Fruit fly (Drosophila melanogaster) whole organism, embryonic: ENCODE data around the gene CG14147.
A peak's percentile ranks its signal among the peaks of the same experiment; 100 is the strongest.

Source experiments
- ATbp ChIP-seq: fragments of 200-800 bp; sonication (Bioruptor generic); optimal IDR thresholded peaks from 2 replicates; lab custom pipeline; 2017; ENCODE audit warnings: missing biosample characterization, mild to moderate bottlenecking, missing genetic modification characterization, missing genetic modification reagents
- Atf-2 ChIP-seq: fragments of 200-800 bp; sonication (Bioruptor generic); optimal IDR thresholded peaks from 2 replicates; lab custom pipeline; 2016; ENCODE audit warnings: missing biosample characterization, missing genetic modification characterization
- Blimp-1 ChIP-seq: fragments of 200-800 bp; sonication (Bioruptor generic); optimal IDR thresholded peaks from 3 replicates; lab custom pipeline; 2018; ENCODE audit warnings: missing biosample characterization, missing genetic modification characterization, mild to moderate bottlenecking, moderate library complexity, missing genetic modification reagents
- CG12071 ChIP-seq: fragments of 200-800 bp; sonication (Bioruptor generic); optimal IDR thresholded peaks from 3 replicates; lab custom pipeline; 2018; ENCODE audit warnings: missing biosample characterization, mild to moderate bottlenecking, missing genetic modification characterization
- CG13287 ChIP-seq: fragments of 200-800 bp; sonication (Bioruptor generic); IDR thresholded peaks from 2 replicates; pipeline ENCODE4 v1.3.6; 2022; ENCODE audit warnings: missing biosample characterization, missing genetic modification characterization; ENCODE audit not compliant: partially characterized antibody
- CG15269 ChIP-seq: fragments of 200-800 bp; sonication (Bioruptor generic); optimal IDR thresholded peaks from 2 replicates; lab custom pipeline; 2018; ENCODE audit warnings: missing biosample characterization, mild to moderate bottlenecking, missing genetic modification characterization, moderate library complexity
- CG17186 ChIP-seq: fragments of 200-800 bp; sonication (Bioruptor generic); optimal IDR thresholded peaks from 3 replicates; lab custom pipeline; 2017; ENCODE audit warnings: missing biosample characterization, missing genetic modification reagents, missing genetic modification characterization
- CG17385 ChIP-seq: fragments of 200-800 bp; sonication (Bioruptor generic); optimal IDR thresholded peaks from 3 replicates; lab custom pipeline; 2018; ENCODE audit warnings: missing biosample characterization, mild to moderate bottlenecking, missing genetic modification characterization
- CG1792 ChIP-seq: fragments of 200-800 bp; sonication (Bioruptor generic); optimal IDR thresholded peaks from 2 replicates; lab custom pipeline; 2016; ENCODE audit warnings: missing biosample characterization, missing genetic modification characterization
- CG18011 ChIP-seq: fragments of 200-800 bp; sonication (Bioruptor generic); optimal IDR thresholded peaks from 2 replicates; lab custom pipeline; 2017; ENCODE audit warnings: missing biosample characterization, missing genetic modification characterization, mild to moderate bottlenecking, moderate library complexity, missing genotype
- CG32532 ChIP-seq: fragments of 200-800 bp; sonication (Bioruptor generic); IDR thresholded peaks from 2 replicates; pipeline ENCODE4 v1.3.6; 2022; ENCODE audit warnings: missing biosample characterization, missing genetic modification characterization
- CG3281 ChIP-seq: fragments of 200-800 bp; sonication (Bioruptor generic); optimal IDR thresholded peaks from 3 replicates; lab custom pipeline; 2017; ENCODE audit warnings: missing biosample characterization, mild to moderate bottlenecking, missing genetic modification characterization
- CG3995 ChIP-seq: fragments of 200-800 bp; sonication (Bioruptor generic); optimal IDR thresholded peaks from 3 replicates; lab custom pipeline; 2016; ENCODE audit warnings: missing biosample characterization, missing genetic modification characterization
- CG4360 ChIP-seq: fragments of 200-800 bp; sonication (Bioruptor generic); IDR thresholded peaks from 2 replicates; pipeline ENCODE4 v1.3.6; 2022; ENCODE audit warnings: missing biosample characterization, missing genetic modification characterization
- CG4424 ChIP-seq: fragments of 200-800 bp; sonication (Bioruptor generic); optimal IDR thresholded peaks from 3 replicates; lab custom pipeline; 2016; ENCODE audit warnings: missing biosample characterization, missing genetic modification characterization
- CG4617 ChIP-seq: fragments of 200-800 bp; sonication (Bioruptor generic); optimal IDR thresholded peaks from 3 replicates; lab custom pipeline; 2016; ENCODE audit warnings: missing biosample characterization, missing genetic modification characterization, borderline replicate concordance
- CG4820 ChIP-seq: fragments of 200-800 bp; sonication (Bioruptor generic); optimal IDR thresholded peaks from 3 replicates; lab custom pipeline; 2016; ENCODE audit warnings: missing biosample characterization, missing genetic modification characterization
- CG8359 ChIP-seq: fragments of 200-800 bp; sonication (Bioruptor generic); optimal IDR thresholded peaks from 2 replicates; lab custom pipeline; 2017; ENCODE audit warnings: missing biosample characterization, mild to moderate bottlenecking, missing genetic modification characterization, borderline replicate concordance
- CG9437 ChIP-seq: fragments of 200-800 bp; sonication (Bioruptor generic); optimal IDR thresholded peaks from 2 replicates; lab custom pipeline; 2018; ENCODE audit warnings: missing biosample characterization, mild to moderate bottlenecking, missing genetic modification characterization
- Dek ChIP-seq: fragments of 200-800 bp; sonication (Bioruptor generic); optimal IDR thresholded peaks from 3 replicates; lab custom pipeline; 2019; ENCODE audit warnings: missing biosample characterization, mild to moderate bottlenecking, missing genetic modification characterization, moderate library complexity
- Dll ChIP-seq: fragments of 200-800 bp; sonication (Bioruptor generic); IDR thresholded peaks from 4 replicates; pipeline ENCODE4 v1.3.6; 2022; ENCODE audit warnings: missing biosample characterization, missing genetic modification characterization; ENCODE audit not compliant: partially characterized antibody
- E2f2 ChIP-seq: fragments of 200-800 bp; sonication (Bioruptor generic); IDR thresholded peaks from 2 replicates; pipeline ENCODE4 v1.3.6; 2022; ENCODE audit warnings: missing biosample characterization, missing genetic modification characterization
- Eip74EF ChIP-seq, 2 experiments: fragments of 200-800 bp in 1 of 2; fragments of >200 bp in 1 of 2; sonication (Bioruptor generic) in 1 of 2; optimal IDR thresholded peaks; 2 replicates each; lab custom pipeline; 2017 to 2019; ENCODE audit warnings: missing biosample characterization in 2 of 2, missing genetic modification characterization in 2 of 2, mild to moderate bottlenecking in 1 of 2, moderate library complexity in 1 of 2
- HLH4C ChIP-seq: fragments of 200-800 bp; sonication (Bioruptor generic); IDR thresholded peaks from 3 replicates; pipeline ENCODE4 v1.3.6; 2022; ENCODE audit warnings: missing biosample characterization, missing genetic modification characterization; ENCODE audit not compliant: partially characterized antibody
- HmgD ChIP-seq: fragments of 200-800 bp; sonication (Bioruptor generic); optimal IDR thresholded peaks from 3 replicates; lab custom pipeline; 2016; ENCODE audit warnings: missing biosample characterization, missing genetic modification characterization
- MBD-R2 ChIP-seq: fragments of 200-800 bp; sonication (Bioruptor generic); IDR thresholded peaks from 2 replicates; pipeline ENCODE4 v1.3.6; 2022; ENCODE audit warnings: missing biosample characterization, missing genetic modification characterization
- Mad ChIP-seq: fragments of 200-800 bp; sonication (Bioruptor generic); optimal IDR thresholded peaks from 2 replicates; lab custom pipeline; 2016; ENCODE audit warnings: missing biosample characterization, missing genetic modification characterization
- Meics ChIP-seq: fragments of 200-800 bp; sonication (Bioruptor generic); optimal IDR thresholded peaks from 2 replicates; lab custom pipeline; 2017; ENCODE audit warnings: missing biosample characterization, mild to moderate bottlenecking, missing genetic modification characterization
- PHDP ChIP-seq: fragments of 200-800 bp; sonication (Bioruptor generic); optimal IDR thresholded peaks from 3 replicates; lab custom pipeline; 2018; ENCODE audit warnings: missing biosample characterization, mild to moderate bottlenecking, missing genetic modification characterization, moderate library complexity
- Rfx ChIP-seq: fragments of 200-800 bp; sonication (Bioruptor generic); IDR thresholded peaks from 2 replicates; pipeline ENCODE4 v1.3.6; 2022; ENCODE audit warnings: missing biosample characterization, missing genetic modification characterization
- Side ChIP-seq: fragments of 200-800 bp; sonication (Bioruptor generic); optimal IDR thresholded peaks from 2 replicates; lab custom pipeline; 2016; ENCODE audit warnings: missing biosample characterization, missing genetic modification characterization
- Six4 ChIP-seq: fragments of 200-800 bp; sonication (Bioruptor generic); optimal IDR thresholded peaks from 2 replicates; lab custom pipeline; 2016; ENCODE audit warnings: missing biosample characterization, missing genetic modification characterization
- ci ChIP-seq: fragments of 200-800 bp; sonication (Bioruptor generic); IDR thresholded peaks from 3 replicates; pipeline ENCODE4 v1.3.6; 2022; ENCODE audit warnings: missing biosample characterization, missing genetic modification characterization
- corto ChIP-seq: fragments of 200-800 bp; sonication (Bioruptor generic); optimal IDR thresholded peaks from 2 replicates; lab custom pipeline; 2016; ENCODE audit warnings: missing biosample characterization, mild to moderate bottlenecking, missing genetic modification characterization, moderate library complexity
- danr ChIP-seq: fragments of 200-800 bp; sonication (Bioruptor generic); IDR thresholded peaks from 2 replicates; pipeline ENCODE4 v1.3.6; 2022; ENCODE audit warnings: missing biosample characterization, missing genetic modification characterization
- dati ChIP-seq: fragments of 200-800 bp; sonication (Bioruptor generic); IDR thresholded peaks from 2 replicates; pipeline ENCODE4 v1.3.6; 2022; ENCODE audit warnings: missing biosample characterization, missing genetic modification characterization
- dpn ChIP-seq, 2 experiments: fragments of 200-800 bp; sonication (Bioruptor generic); optimal IDR thresholded peaks; 3 replicates each; lab custom pipeline; 2016; ENCODE audit warnings: missing biosample characterization in 2 of 2, missing genetic modification characterization in 2 of 2
- ewg ChIP-seq: fragments of 200-800 bp; sonication (Bioruptor generic); optimal IDR thresholded peaks from 3 replicates; lab custom pipeline; 2017; ENCODE audit warnings: mild to moderate bottlenecking, missing biosample characterization, missing genetic modification reagents, missing genetic modification characterization
- eyg ChIP-seq: fragments of 200-800 bp; sonication (Bioruptor generic); optimal IDR thresholded peaks from 3 replicates; lab custom pipeline; 2016; ENCODE audit warnings: missing biosample characterization, missing genetic modification characterization
- ftz-f1 ChIP-seq: fragments of 200-800 bp; sonication (Bioruptor generic); optimal IDR thresholded peaks from 2 replicates; lab custom pipeline; 2016; ENCODE audit warnings: missing biosample characterization, missing genetic modification characterization
- hbn ChIP-seq: fragments of 200-800 bp; sonication (Bioruptor generic); IDR thresholded peaks from 2 replicates; pipeline ENCODE4 v1.3.6; 2022; ENCODE audit warnings: missing biosample characterization, missing genetic modification characterization; ENCODE audit not compliant: partially characterized antibody
- mam ChIP-seq: fragments of 200-800 bp; sonication (Bioruptor generic); optimal IDR thresholded peaks from 3 replicates; lab custom pipeline; 2016; ENCODE audit warnings: missing biosample characterization, missing genetic modification characterization
- pros ChIP-seq: fragments of 200-800 bp; sonication (Bioruptor generic); optimal IDR thresholded peaks from 3 replicates; lab custom pipeline; 2019; ENCODE audit warnings: missing biosample characterization, mild to moderate bottlenecking, missing genetic modification characterization, moderate library complexity
- repo ChIP-seq: fragments of 200-800 bp; sonication (Bioruptor generic); optimal IDR thresholded peaks from 2 replicates; lab custom pipeline; 2016; ENCODE audit warnings: missing biosample characterization, missing genetic modification characterization
- rib ChIP-seq: fragments of 200-800 bp; sonication (Bioruptor generic); IDR thresholded peaks from 2 replicates; pipeline ENCODE4 v1.3.6; 2022; ENCODE audit warnings: missing biosample characterization, missing genetic modification characterization
- salm ChIP-seq: fragments of 200-800 bp; sonication (Bioruptor generic); optimal IDR thresholded peaks from 2 replicates; lab custom pipeline; 2018; ENCODE audit warnings: missing biosample characterization, mild to moderate bottlenecking, missing genetic modification characterization
- sens ChIP-seq: fragments of 200-800 bp; sonication (Bioruptor generic); peaks from one replicate; lab custom pipeline; 2016; ENCODE audit warnings: missing biosample characterization, missing genetic modification characterization
- sisA ChIP-seq: fragments of 200-800 bp; sonication (Bioruptor generic); IDR thresholded peaks from 2 replicates; pipeline ENCODE4 v1.3.6; 2022; ENCODE audit warnings: missing biosample characterization, missing genetic modification characterization
- sob ChIP-seq: fragments of 200-800 bp; sonication (Bioruptor generic); IDR thresholded peaks from 2 replicates; pipeline ENCODE4 v1.3.6; 2022; ENCODE audit warnings: missing biosample characterization, missing genetic modification characterization
- tll ChIP-seq, 2 experiments: fragments of 200-800 bp in 1 of 2; fragments of >200 bp in 1 of 2; sonication (Bioruptor generic) in 1 of 2; optimal IDR thresholded peaks; 2 replicates each; lab custom pipeline; 2017 to 2019; ENCODE audit warnings: missing biosample characterization in 2 of 2, missing genetic modification characterization in 2 of 2, mild to moderate bottlenecking in 1 of 2, moderate library complexity in 1 of 2

The CG14147 gene

dm6 chr3L:11010410-11010827 is 38.0 kb downstream of the CG14147 start (continued):
- TF ChIP-seq pros (GFP tag; lab: Kevin White, UChicago), result peak; percentile 64
- TF ChIP-seq Dek (tag; lab: Kevin White, UChicago), result no peak
- TF ChIP-seq CG32532 (GFP tag; lab: Robert Waterston, UW), result peak; percentile 53; the same call in 1 of the 2 replicates
- TF ChIP-seq danr (GFP tag; lab: Robert Waterston, UW), result no peak
- no peak for TF ChIP-seq Six4 (GFP tag; lab: Kevin White, UChicago)
- peak; percentile 53; the same call in 1 of the 2 replicates for TF ChIP-seq rib (GFP tag; lab: Robert Waterston, UW)
- TF ChIP-seq CG8359, result no peak
- TF ChIP-seq CG15269 (tag; lab: Kevin White, UChicago), result no peak
- TF ChIP-seq hbn (GFP tag; lab: Robert Waterston, UW), result peak; percentile 45; the same call in 1 of the 2 replicates
- TF ChIP-seq Eip74EF (GFP tag; optimal IDR thresholded peaks at IDR 0.05; lab: Kevin White, UChicago), result peak in 1 of 2 experiments; percentile 76
- TF ChIP-seq CG4820 (GFP tag; lab: Kevin White, UChicago), result no peak
- 0 out of 2 replicates have a peak, but pooled peaks have one; percentile 28 for TF ChIP-seq MBD-R2 (GFP tag; lab: Robert Waterston, UW)
- TF ChIP-seq CG17186 (GFP tag; lab: Kevin White, UChicago), result no peak
- TF ChIP-seq CG9437 (GFP tag; lab: Kevin White, UChicago), result peak; percentile 9
- TF ChIP-seq HLH4C (GFP tag; lab: Robert Waterston, UW), result peak; percentile 39; the same call in 2 of the 3 replicates
- peak in 1 of 2 experiments; percentile 26 for TF ChIP-seq tll (GFP tag; optimal IDR thresholded peaks at IDR 0.05; lab: Kevin White, UChicago)
- TF ChIP-seq ftz-f1 (GFP tag; lab: Kevin White, UChicago), result peak; percentile 54
- peak; percentile 54; the same call in 1 of the 2 replicates for TF ChIP-seq CG13287
- TF ChIP-seq ATbp (GFP tag; lab: Kevin White, UChicago), result peak; percentile 38
- no peak for TF ChIP-seq CG3995 (GFP tag; lab: Kevin White, UChicago)
- peak; percentile 80 for TF ChIP-seq ci (GFP tag; lab: Robert Waterston, UW)
- no peak for TF ChIP-seq salm (tag; lab: Kevin White, UChicago)
- TF ChIP-seq Meics (GFP tag; lab: Kevin White, UChicago), result no peak
- TF ChIP-seq sob, result peak; percentile 55
- peak; percentile 79 for TF ChIP-seq sens (GFP tag; lab: Kevin White, UChicago)
- no peak for TF ChIP-seq Mad (GFP tag; lab: Kevin White, UChicago)
- no peak for TF ChIP-seq CG18011 (GFP tag; lab: Kevin White, UChicago)
- TF ChIP-seq CG17385 (GFP tag; lab: Kevin White, UChicago), result peak; percentile 34
- no peak for TF ChIP-seq sisA (GFP tag; lab: Robert Waterston, UW)
- TF ChIP-seq CG4360, result peak; percentile 80
- no peak for TF ChIP-seq Atf-2
- TF ChIP-seq Dll (GFP tag; lab: Robert Waterston, UW), result peak; percentile 36; the same call in 1 of the 4 replicates
- TF ChIP-seq dati (GFP tag; lab: Robert Waterston, UW), result no peak
- no peak for TF ChIP-seq eyg (GFP tag; lab: Kevin White, UChicago)
- peak; percentile 25; the same call in 1 of the 2 replicates for TF ChIP-seq Rfx (GFP tag; lab: Robert Waterston, UW)
- TF ChIP-seq corto (GFP tag; lab: Kevin White, UChicago), result peak; percentile 53
- no peak for TF ChIP-seq repo (GFP tag; lab: Kevin White, UChicago)
- peak; percentile 60 for TF ChIP-seq HmgD (GFP tag; lab: Kevin White, UChicago)
- peak; percentile 3 for TF ChIP-seq PHDP (tag; lab: Kevin White, UChicago)
- TF ChIP-seq CG4617, result no peak
- TF ChIP-seq CG1792 (GFP tag; lab: Kevin White, UChicago), result no peak
- TF ChIP-seq CG3281, result no peak
- no peak for TF ChIP-seq CG12071 (GFP tag; lab: Kevin White, UChicago)
- TF ChIP-seq dpn (GFP tag; optimal IDR thresholded peaks at IDR 0.05; lab: Kevin White, UChicago), result peak in 1 of 2 experiments; percentile 5
- TF ChIP-seq E2f2 (GFP tag; lab: Robert Waterston, UW), result peak; percentile 38; the same call in 1 of the 2 replicates
- TF ChIP-seq CG4424 (GFP tag; lab: Kevin White, UChicago), result no peak
- no peak for TF ChIP-seq Blimp-1 (GFP tag; lab: Kevin White, UChicago)
- no peak for TF ChIP-seq mam (GFP tag; lab: Kevin White, UChicago)
- no peak for TF ChIP-seq Side (GFP tag; lab: Kevin White, UChicago)
- TF ChIP-seq ewg (GFP tag; lab: Kevin White, UChicago), result peak; percentile 25
